Worm (Caenorhabditis elegans): ENCODE measurements around the gene ZK666.8.

The ZK666.8 gene

DNA sequence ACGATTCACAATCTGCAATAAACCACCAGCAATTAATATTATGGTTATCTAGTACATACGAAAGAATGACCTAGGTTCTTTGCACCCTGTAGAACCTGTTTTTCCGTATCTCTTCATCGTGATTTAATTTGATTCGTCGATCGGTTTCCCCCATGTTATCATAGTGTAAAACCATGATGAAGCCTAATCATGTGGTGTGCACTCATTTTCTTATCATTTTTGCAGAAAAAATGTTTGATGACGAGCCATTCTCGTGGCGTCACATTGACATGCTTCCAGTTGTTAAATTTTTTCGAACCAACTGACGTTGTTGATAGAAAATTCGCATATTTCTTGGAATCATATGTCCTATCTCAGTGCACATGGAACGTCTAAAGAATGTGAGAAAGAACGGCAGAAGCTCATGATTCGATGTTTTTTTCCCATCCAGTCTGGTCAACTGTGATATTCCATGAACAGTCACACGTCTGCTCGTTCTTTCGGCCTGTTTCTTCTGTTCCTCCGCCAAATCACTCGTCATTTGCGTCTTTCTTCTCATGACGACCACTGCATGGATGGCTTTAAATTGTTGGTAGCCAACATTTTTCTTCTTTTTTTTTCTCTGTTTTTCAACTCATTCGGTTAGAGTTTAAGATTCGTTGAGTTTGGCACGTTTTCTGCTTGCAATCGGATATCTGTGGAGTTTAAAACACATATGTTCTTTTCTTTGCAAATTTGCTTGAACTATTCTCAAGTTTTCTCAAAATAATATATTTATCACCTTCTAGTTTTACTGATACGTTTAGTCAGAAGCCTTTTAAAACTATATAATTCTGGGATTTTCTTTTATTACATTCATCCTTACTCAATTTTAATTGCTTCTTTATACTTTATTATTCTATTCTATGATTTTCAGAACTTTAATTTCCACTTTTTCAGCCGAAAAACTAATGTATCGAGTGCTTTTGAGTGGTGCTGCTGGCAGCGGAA, 45.3 kb downstream of the ZK666.8 start, which contains the start of gene ZK673.2 (continued):
- TF ChIP-seq mel-28 (tag; optimal IDR thresholded peaks at IDR 0.05; ENCODE audit: borderline replicate concordance) (no peak), tbp1 (GFP tag; optimal IDR thresholded peaks at IDR 0.05) (peak; percentile 29), hrde-1 (tag; optimal IDR thresholded peaks at IDR 0.05; ENCODE audit: borderline replicate concordance) (no peak), bed-2 (GFP tag; IDR thresholded peaks at IDR 0.05) (no peak), madf-6 (GFP tag; IDR thresholded peaks at IDR 0.05) (peak; percentile 9; the same call in 1 of the 2 replicates), unc-62 (GFP tag; optimal IDR thresholded peaks at IDR 0.05) (peak; percentile 39), snpc-4 (GFP tag; optimal IDR thresholded peaks at IDR 0.05) (no peak), snpc-4 (tag; optimal IDR thresholded peaks at IDR 0.05) (no peak), rec-8 (tag; optimal IDR thresholded peaks at IDR 0.05) (no peak), mcd-1 (GFP tag; IDR thresholded peaks at IDR 0.05) (peak; percentile 15; the same call in 1 of the 2 replicates), cebp-1 (GFP tag; IDR thresholded peaks at IDR 0.05) (peak; percentile 24; the same call in 1 of the 2 replicates), cebp-1 (tag; optimal IDR thresholded peaks at IDR 0.05) (peak; percentile 75)

- no peak for TF ChIP-seq D2030.7 (GFP tag; IDR thresholded peaks at IDR 0.05)
- TF ChIP-seq attf-5 (GFP tag; optimal IDR thresholded peaks at IDR 0.05) = no peak
- no peak for TF ChIP-seq T07F8.4 (tag; optimal IDR thresholded peaks at IDR 0.05)
- TF ChIP-seq hlh-12 (tag; optimal IDR thresholded peaks at IDR 0.05) = no peak
- no peak for TF ChIP-seq athp-1 (tag; optimal IDR thresholded peaks at IDR 0.05)
- no peak for TF ChIP-seq hmg-20 (GFP tag; IDR thresholded peaks at IDR 0.05)
- 0 out of 2 replicates have a peak, but pooled peaks have one; percentile 9 for TF ChIP-seq Y53G8AR.9 (GFP tag; conservative IDR thresholded peaks at IDR 0.05)
Observed at ce11 chrII:10446814-10447213, 46.1 kb downstream of the ZK666.8 start.

ce11 chrII:10446300-10446699, 46.6 kb downstream of the ZK666.8 start:
- TF ChIP-seq tbp1 (GFP tag; optimal IDR thresholded peaks at IDR 0.05) = no peak
- peak; percentile 15; the same call in 1 of the 2 replicates for TF ChIP-seq hmg-1.2 (GFP tag; IDR thresholded peaks at IDR 0.05)
- TF ChIP-seq nhr-27 (tag; optimal IDR thresholded peaks at IDR 0.05) = no peak
- TF ChIP-seq tlf-1 (GFP tag; optimal IDR thresholded peaks at IDR 0.05) = peak; percentile 11
- peak; percentile 53 for TF ChIP-seq somi-1 (GFP tag; optimal IDR thresholded peaks at IDR 0.05)
- 0 out of 2 replicates have a peak, but pooled peaks have one; percentile 61 for TF ChIP-seq let-526 (GFP tag; IDR thresholded peaks at IDR 0.05)
- TF ChIP-seq madf-10 (tag; optimal IDR thresholded peaks at IDR 0.05) = peak; percentile 12

DNA sequence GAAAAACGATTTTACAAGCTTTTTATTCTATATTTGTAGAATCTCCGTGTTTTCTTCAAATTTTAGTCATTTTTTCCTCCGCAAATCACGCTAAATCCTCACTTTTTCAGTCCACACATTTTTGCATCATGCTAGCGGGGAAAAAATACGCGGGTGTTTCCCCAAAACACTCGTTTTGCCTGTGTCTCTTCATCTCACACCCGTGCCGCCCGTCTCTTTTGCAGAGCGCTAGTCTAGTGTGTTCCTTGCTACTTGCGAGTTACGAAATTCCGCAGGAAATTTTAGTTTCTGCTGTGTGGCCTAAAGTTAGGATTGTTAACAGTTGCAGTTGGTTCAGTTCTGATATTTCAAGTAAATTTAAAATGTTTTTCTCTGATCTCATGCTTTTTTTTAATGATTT, 47.2 kb downstream of the ZK666.8 start:
- TF ChIP-seq dox-1 (GFP tag; IDR thresholded peaks at IDR 0.05) (0 out of 2 replicates have a peak, but pooled peaks have one; percentile 53), lsl-1 (GFP tag; optimal IDR thresholded peaks at IDR 0.05) (no peak), nfya-2 (GFP tag; IDR thresholded peaks at IDR 0.05) (no peak), hmg-1.2 (GFP tag; IDR thresholded peaks at IDR 0.05) (peak; percentile 20; the same call in 1 of the 2 replicates), dpff-1 (tag; optimal IDR thresholded peaks at IDR 0.05) (no peak), cebp-1 (GFP tag; IDR thresholded peaks at IDR 0.05) (peak; percentile 86), cebp-1 (tag; optimal IDR thresholded peaks at IDR 0.05) (peak; percentile 93), nhr-80 (tag; optimal IDR thresholded peaks at IDR 0.05) (peak; percentile 62), tbx-9 (tag; optimal IDR thresholded peaks at IDR 0.05; ENCODE audit: borderline replicate concordance) (no peak), F52B5.7 (tag; optimal IDR thresholded peaks at IDR 0.05) (no peak), ceh-91 (GFP tag; IDR thresholded peaks at IDR 0.05) (no peak), mel-28 (tag; optimal IDR thresholded peaks at IDR 0.05; ENCODE audit: borderline replicate concordance) (no peak), D2030.7 (GFP tag; IDR thresholded peaks at IDR 0.05) (no peak), chd-7 (tag; optimal IDR thresholded peaks at IDR 0.05) (peak; percentile 10), dpl-1 (GFP tag; optimal IDR thresholded peaks at IDR 0.05) (no peak), lsy-27 (tag; optimal IDR thresholded peaks at IDR 0.05; ENCODE audit: borderline replicate concordance, insufficient read depth) (no peak), madf-6 (GFP tag; IDR thresholded peaks at IDR 0.05) (no peak; the same call in 1 of the 2 replicates), sea-2 (GFP tag; IDR thresholded peaks at IDR 0.05) (0 out of 2 replicates have a peak, but pooled peaks have one; percentile 12), somi-1 (GFP tag; optimal IDR thresholded peaks at IDR 0.05) (no peak), F57C9.4 (tag; optimal IDR thresholded peaks at IDR 0.05) (no peak), C06A6.2 (GFP tag; conservative IDR thresholded peaks at IDR 0.05) (no peak), hrde-1 (tag; optimal IDR thresholded peaks at IDR 0.05; ENCODE audit: borderline replicate concordance) (no peak), attf-5 (GFP tag; optimal IDR thresholded peaks at IDR 0.05) (peak; percentile 50), ZK185.1 (tag; optimal IDR thresholded peaks at IDR 0.05; ENCODE audit: poor library complexity, severe bottlenecking) (no peak)
